Fruit fly (Drosophila melanogaster) S2 (cell line): Measurements from ENCODE around the gene RpL32.
A peak's percentile ranks its signal among the peaks of the same experiment; 100 is the strongest.

Experiments
- CG8478 ChIP-seq: fragments of >200 bp; optimal IDR thresholded peaks from 2 replicates; lab custom pipeline; 2018
- CTCF ChIP-seq, 2 experiments: fragments of >200 bp; optimal IDR thresholded peaks; 2 replicates each; lab custom pipeline; 2018

Gene RpL32

dm6 chr3R:30061154-30061482 is 15.2 kb upstream of the RpL32 start:
- TF ChIP-seq CG8478 (no peak), CTCF (optimal IDR thresholded peaks at IDR 0.05; lab: Kevin White, UChicago) (no peak)

dm6 chr3R:30060451-30061153 is 14.6 kb upstream of the RpL32 start:
- TF ChIP-seq CTCF (optimal IDR thresholded peaks at IDR 0.05; lab: Kevin White, UChicago) (no peak), CG8478 (no peak)

dm6 chr3R:30059944-30060343 is 14.0 kb upstream of the RpL32 start:
- no peak for TF ChIP-seq CG8478
- TF ChIP-seq CTCF (optimal IDR thresholded peaks at IDR 0.05; lab: Kevin White, UChicago): no peak

- TF ChIP-seq CG8478 (no peak), CTCF (optimal IDR thresholded peaks at IDR 0.05; lab: Kevin White, UChicago) (peak in 1 of 2 experiments; percentile 20)
These were observed 12.3 kb upstream of the RpL32 start, which contains the start of gene sima for dm6 chr3R:30058057-30058868. Gene sima (plus strand): TSS chr3R:30058311.

dm6 chr3R:30056592-30057135 is 10.7 kb upstream of the RpL32 start, which contains the start of the genes CG7950 and Rpp14a:
Gene CG7950 (plus strand): TSS chr3R:30056859.
Gene Rpp14a (plus strand): TSS chr3R:30056859.
- no peak for TF ChIP-seq CTCF (optimal IDR thresholded peaks at IDR 0.05; lab: Kevin White, UChicago)
- no peak for TF ChIP-seq CG8478

dm6 chr3R:30055915-30056544 is 10.1 kb upstream of the RpL32 start, which contains the start of the genes Rpp14b and spn-A:
Gene Rpp14b (plus strand): TSS chr3R:30055957.
Gene spn-A (minus strand): TSS chr3R:30056037.
- TF ChIP-seq CG8478 (no peak), CTCF (optimal IDR thresholded peaks at IDR 0.05; lab: Kevin White, UChicago) (no peak)

- TF ChIP-seq CTCF (optimal IDR thresholded peaks at IDR 0.05; lab: Kevin White, UChicago) (peak; percentile 10 to 43), CG8478 (no peak)
These were observed 6.6 kb upstream of the RpL32 start, which contains the start of gene Jasper for dm6 chr3R:30052455-30053046. Gene Jasper (plus strand): TSS chr3R:30052514.

- no peak for TF ChIP-seq CG8478
- TF ChIP-seq CTCF (optimal IDR thresholded peaks at IDR 0.05; lab: Kevin White, UChicago): no peak
These were observed 6.0 kb upstream of the RpL32 start, which contains the start of gene CG15528 for dm6 chr3R:30051933-30052332. Gene CG15528 (minus strand): TSS chr3R:30052112.

- TF ChIP-seq CTCF (optimal IDR thresholded peaks at IDR 0.05; lab: Kevin White, UChicago) (no peak), CG8478 (no peak)
These were observed 4.5 kb upstream of the RpL32 start for dm6 chr3R:30050448-30050847.

dm6 chr3R:30043139-30043744 is 2.7 kb downstream of the RpL32 start, which contains the start of gene Sry-delta:
Gene Sry-delta (plus strand): TSS chr3R:30043341.
- TF ChIP-seq CG8478 (no peak), CTCF (optimal IDR thresholded peaks at IDR 0.05; lab: Kevin White, UChicago) (peak; percentile 10 to 34)

- TF ChIP-seq CG8478 (no peak), CTCF (optimal IDR thresholded peaks at IDR 0.05; lab: Kevin White, UChicago) (no peak)
These were observed 5.1 kb downstream of the RpL32 start for dm6 chr3R:30040879-30041278.

- no peak for TF ChIP-seq CTCF (optimal IDR thresholded peaks at IDR 0.05; lab: Kevin White, UChicago)
- TF ChIP-seq CG8478: no peak
These were observed 6.5 kb downstream of the RpL32 start, which contains the start of the genes janA, Sry-alpha and Sry-beta for dm6 chr3R:30039494-30039893. Gene janA (minus strand): TSS chr3R:30039533. Gene Sry-alpha (plus strand): TSS chr3R:30039719. Gene Sry-beta (plus strand): TSS chr3R:30039719.

- TF ChIP-seq CG8478: no peak
These were observed 7.3 kb downstream of the RpL32 start, which contains the start of gene janB for dm6 chr3R:30038628-30039027. Gene janB (minus strand): TSS chr3R:30038728.

dm6 chr3R:30037630-30038029 is 8.3 kb downstream of the RpL32 start, which contains the start of gene ocn:
Gene ocn (minus strand): TSS chr3R:30037730.
- TF ChIP-seq CG8478 (no peak), CTCF (optimal IDR thresholded peaks at IDR 0.05; lab: Kevin White, UChicago) (no peak)
